Worm (Caenorhabditis elegans): ENCODE results near the gene Y67D8C.9.
A peak's percentile ranks its signal among the peaks of the same experiment; 100 is the strongest.

Y67D8C.9 gene

ce11 chrIV:3121060-3121459 is 34.3 kb upstream of the Y67D8C.9 start:
- TF ChIP-seq B0035.1 (tag; optimal IDR thresholded peaks at IDR 0.05) (no peak), pha-4 (tag; optimal IDR thresholded peaks at IDR 0.05) (no peak), F22D6.2 (tag; optimal IDR thresholded peaks at IDR 0.05) (no peak), F39B2.1 (GFP tag; IDR thresholded peaks at IDR 0.05) (no peak), snpc-1.1 (tag; optimal IDR thresholded peaks at IDR 0.05; ENCODE audit: insufficient read depth) (no peak), mcd-1 (GFP tag; IDR thresholded peaks at IDR 0.05) (no peak)

- TF ChIP-seq bed-1 (GFP tag; IDR thresholded peaks at IDR 0.05) (no peak), F22D6.2 (tag; optimal IDR thresholded peaks at IDR 0.05) (no peak), sptf-2 (GFP tag; optimal IDR thresholded peaks at IDR 0.05) (no peak), lsy-27 (tag; optimal IDR thresholded peaks at IDR 0.05; ENCODE audit: borderline replicate concordance, insufficient read depth) (no peak), ekl-4 (GFP tag; IDR thresholded peaks at IDR 0.05) (no peak), T07F8.4 (tag; optimal IDR thresholded peaks at IDR 0.05) (no peak), atf-7 (tag; optimal IDR thresholded peaks at IDR 0.05) (no peak), pbrm-1 (GFP tag; IDR thresholded peaks at IDR 0.05) (no peak), F39B2.1 (GFP tag; IDR thresholded peaks at IDR 0.05) (no peak), K12H6.12 (tag; optimal IDR thresholded peaks at IDR 0.05) (no peak), chd-7 (tag; optimal IDR thresholded peaks at IDR 0.05) (no peak), gei-17 (GFP tag; optimal IDR thresholded peaks at IDR 0.05) (no peak), B0261.1 (tag; optimal IDR thresholded peaks at IDR 0.05) (no peak), fkh-3 (tag; optimal IDR thresholded peaks at IDR 0.05) (no peak), ceh-91 (GFP tag; IDR thresholded peaks at IDR 0.05) (no peak), F57C9.4 (tag; optimal IDR thresholded peaks at IDR 0.05) (no peak), lin-35 (GFP tag; optimal IDR thresholded peaks at IDR 0.05) (no peak)
These were observed 14.5 kb upstream of the Y67D8C.9 start for ce11 chrIV:3101208-3101607.

- TF ChIP-seq hmg-1.2 (GFP tag; IDR thresholded peaks at IDR 0.05): peak; percentile 56; the same call in 1 of the 2 replicates
- TF ChIP-seq F52B5.7 (tag; optimal IDR thresholded peaks at IDR 0.05): no peak
- no peak for TF ChIP-seq gei-17 (GFP tag; optimal IDR thresholded peaks at IDR 0.05)
- TF ChIP-seq ztf-6 (GFP tag; IDR thresholded peaks at IDR 0.05): no peak
- TF ChIP-seq efl-1 (GFP tag; optimal IDR thresholded peaks at IDR 0.05): no peak
- no peak for TF ChIP-seq mcd-1 (GFP tag; IDR thresholded peaks at IDR 0.05)
- TF ChIP-seq Y79H2A.3 (GFP tag; conservative IDR thresholded peaks at IDR 0.05): no peak
- TF ChIP-seq egrh-3 (GFP tag; IDR thresholded peaks at IDR 0.05): no peak
These were observed 10.3 kb upstream of the Y67D8C.9 start for ce11 chrIV:3097019-3097418.

ce11 chrIV:3095995-3096544 is 9.3 kb upstream of the Y67D8C.9 start:
- no peak for TF ChIP-seq B0035.1 (tag; optimal IDR thresholded peaks at IDR 0.05)
- TF ChIP-seq chd-7 (tag; optimal IDR thresholded peaks at IDR 0.05): no peak
- TF ChIP-seq sdz-38 (tag; optimal IDR thresholded peaks at IDR 0.05): no peak
- TF ChIP-seq Y79H2A.3 (GFP tag; conservative IDR thresholded peaks at IDR 0.05): no peak
- TF ChIP-seq bed-2 (GFP tag; IDR thresholded peaks at IDR 0.05): no peak

ce11 chrIV:3092978-3093377 is 6.3 kb upstream of the Y67D8C.9 start:
- TF ChIP-seq tbp1 (GFP tag; optimal IDR thresholded peaks at IDR 0.05) (no peak), F52B5.7 (tag; optimal IDR thresholded peaks at IDR 0.05) (no peak)

ce11 chrIV:3091112-3091511 is 4.4 kb upstream of the Y67D8C.9 start:
- TF ChIP-seq hsf-1 (GFP tag; IDR thresholded peaks at IDR 0.05): no peak
- no peak for TF ChIP-seq unc-130 (GFP tag; optimal IDR thresholded peaks at IDR 0.05)
- TF ChIP-seq F23B12.7 (tag; optimal IDR thresholded peaks at IDR 0.05; ENCODE audit: insufficient read depth): no peak
- no peak for TF ChIP-seq efl-1 (GFP tag; optimal IDR thresholded peaks at IDR 0.05)
- TF ChIP-seq hrde-1 (tag; optimal IDR thresholded peaks at IDR 0.05; ENCODE audit: borderline replicate concordance): no peak
- TF ChIP-seq ceh-100 (GFP tag; IDR thresholded peaks at IDR 0.05): no peak
- no peak for TF ChIP-seq F52B5.7 (tag; optimal IDR thresholded peaks at IDR 0.05)
- no peak for TF ChIP-seq sdz-38 (tag; optimal IDR thresholded peaks at IDR 0.05)
- TF ChIP-seq atf-7 (tag; optimal IDR thresholded peaks at IDR 0.05): no peak
- TF ChIP-seq akir-1 (GFP tag; optimal IDR thresholded peaks at IDR 0.05): no peak
- no peak for TF ChIP-seq ztf-25 (GFP tag; IDR thresholded peaks at IDR 0.05)
- no peak for TF ChIP-seq aptf-3 (GFP tag; IDR thresholded peaks at IDR 0.05)
- TF ChIP-seq lir-1 (GFP tag; conservative IDR thresholded peaks at IDR 0.05): no peak
- no peak for TF ChIP-seq ztf-18 (tag; optimal IDR thresholded peaks at IDR 0.05)
